Worm (Caenorhabditis elegans): ENCODE measurements around the gene rgs-2.

rgs-2 gene

DNA sequence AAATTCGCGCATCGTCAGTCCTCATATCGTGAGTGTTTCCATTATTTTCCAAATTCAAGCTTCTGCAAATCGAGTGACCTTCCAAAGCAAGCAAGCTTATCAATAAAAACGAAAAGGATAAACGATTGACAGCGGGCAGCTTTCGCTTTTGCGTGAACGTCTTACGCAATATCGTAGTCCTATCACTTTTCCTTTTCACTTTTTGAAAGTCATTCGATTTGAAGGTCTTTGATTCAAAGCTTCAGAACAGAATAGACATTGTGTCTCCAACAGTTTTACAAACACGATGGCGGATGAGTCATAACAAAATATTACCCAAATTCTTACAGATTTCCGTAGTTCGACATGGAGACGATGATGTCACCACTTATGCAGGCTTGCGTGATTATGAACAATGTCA lies 32.9 kb upstream of the rgs-2 start:
- TF ChIP-seq lin-14 (GFP tag; optimal IDR thresholded peaks at IDR 0.05) = no peak
- peak; percentile 98 for TF ChIP-seq blmp-1 (tag; optimal IDR thresholded peaks at IDR 0.05)
- no peak for TF ChIP-seq vab-15 (tag; optimal IDR thresholded peaks at IDR 0.05)
- TF ChIP-seq nhr-76 (tag; optimal IDR thresholded peaks at IDR 0.05) = no peak
- TF ChIP-seq ztf-4 (tag; optimal IDR thresholded peaks at IDR 0.05) = no peak

DNA sequence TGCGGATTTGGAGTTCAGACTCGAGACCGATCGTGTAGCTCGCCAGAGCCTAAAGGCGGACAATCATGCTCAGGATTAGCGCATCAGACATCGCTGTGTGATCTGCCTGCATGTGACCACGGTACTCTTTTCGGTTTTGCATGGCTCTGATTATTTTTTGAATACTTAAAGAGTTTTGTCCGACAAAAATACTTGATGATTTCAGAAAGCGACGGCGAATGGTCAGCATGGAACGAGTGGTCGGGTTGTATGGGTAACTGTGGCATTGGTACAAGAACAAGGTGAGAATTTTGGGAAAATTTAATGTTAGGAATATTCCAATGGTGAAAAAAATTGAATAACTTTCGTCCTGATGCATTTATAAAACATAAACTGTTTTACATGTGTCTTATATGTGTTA lies 25.0 kb upstream of the rgs-2 start:
- TF ChIP-seq mdl-1 (tag; optimal IDR thresholded peaks at IDR 0.05) (no peak), efl-1 (optimal IDR thresholded peaks at IDR 0.05) (no peak), efl-1 (GFP tag; optimal IDR thresholded peaks at IDR 0.05 in 1 of 2) (peak in 1 of 2 experiments; percentile 3)

DNA sequence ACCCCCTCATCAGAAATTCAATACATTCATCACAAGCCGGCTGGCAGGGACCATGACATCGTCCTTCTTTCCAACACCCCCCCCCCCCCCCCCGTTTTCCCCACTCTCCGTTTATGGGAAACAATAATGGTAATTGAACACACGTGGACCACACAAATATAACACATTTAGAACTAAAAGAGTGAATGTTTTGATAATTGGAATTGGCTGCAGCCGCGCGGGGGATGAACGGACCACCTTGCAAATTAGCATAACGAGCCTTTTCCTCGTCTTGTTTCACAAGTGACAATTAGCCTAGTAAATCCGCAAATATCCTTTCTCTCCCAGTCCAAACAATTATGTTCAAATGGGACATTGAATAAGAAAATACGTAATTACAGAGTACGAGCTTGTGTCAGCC lies 23.8 kb upstream of the rgs-2 start:
- TF ChIP-seq lin-14 (GFP tag; optimal IDR thresholded peaks at IDR 0.05) (peak; percentile 37), nhr-11 (tag; optimal IDR thresholded peaks at IDR 0.05) (no peak), efl-1 (optimal IDR thresholded peaks at IDR 0.05) (no peak), efl-1 (GFP tag; optimal IDR thresholded peaks at IDR 0.05 in 1 of 2) (no peak), nhr-12 (tag; optimal IDR thresholded peaks at IDR 0.05) (no peak), ceh-8 (GFP tag; optimal IDR thresholded peaks at IDR 0.05) (peak; percentile 53), fos-1 (tag; optimal IDR thresholded peaks at IDR 0.05) (no peak), mef-2 (tag; optimal IDR thresholded peaks at IDR 0.05) (no peak)

DNA sequence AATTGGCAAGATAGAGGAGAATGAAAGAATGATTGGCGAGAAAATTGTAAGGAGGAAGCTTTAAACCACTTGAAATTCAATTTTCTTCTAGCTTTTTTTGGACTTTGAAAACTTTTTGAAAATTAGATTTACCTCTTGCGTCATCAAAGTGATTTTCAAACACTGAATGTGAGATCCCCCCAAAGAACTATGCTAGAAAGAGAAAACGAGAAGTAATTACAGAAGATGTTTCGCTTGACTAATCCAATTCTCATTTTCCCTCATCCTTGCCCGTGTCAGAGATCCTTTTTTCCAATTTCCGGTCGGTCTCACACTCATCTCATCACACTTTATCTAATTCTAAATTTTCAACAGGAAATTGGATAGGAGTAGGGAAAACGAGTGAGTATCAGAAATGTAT lies 22.6 kb upstream of the rgs-2 start:
- TF ChIP-seq nhr-84 (tag; optimal IDR thresholded peaks at IDR 0.05) (no peak), lsy-2 (tag; optimal IDR thresholded peaks at IDR 0.05) (no peak), ztf-4 (tag; optimal IDR thresholded peaks at IDR 0.05) (no peak), snu-23 (GFP tag; optimal IDR thresholded peaks at IDR 0.05) (no peak), nhr-19 (GFP tag; conservative IDR thresholded peaks at IDR 0.05) (no peak), lir-3 (tag; optimal IDR thresholded peaks at IDR 0.05; ENCODE audit: poor library complexity) (no peak), pqm-1 (tag; optimal IDR thresholded peaks at IDR 0.05) (no peak), nhr-77 (tag; optimal IDR thresholded peaks at IDR 0.05) (no peak), ceh-63 (GFP tag; optimal IDR thresholded peaks at IDR 0.05) (no peak), ces-1 (GFP tag; optimal IDR thresholded peaks at IDR 0.05) (peak; percentile 80), vab-15 (tag; optimal IDR thresholded peaks at IDR 0.05) (no peak), nhr-28 (tag; optimal IDR thresholded peaks at IDR 0.05) (no peak), rnt-1 (tag; optimal IDR thresholded peaks at IDR 0.05) (no peak), lin-35 (GFP tag; optimal IDR thresholded peaks at IDR 0.05) (no peak), C34B4.2 (tag; optimal IDR thresholded peaks at IDR 0.05) (no peak), nhr-20 (tag; optimal IDR thresholded peaks at IDR 0.05) (no peak), unc-62 (GFP tag; optimal IDR thresholded peaks at IDR 0.05) (no peak), C16A3.4 (tag; optimal IDR thresholded peaks at IDR 0.05) (no peak), grh-1 (GFP tag; IDR thresholded peaks at IDR 0.05) (no peak), alr-1 (tag; optimal IDR thresholded peaks at IDR 0.05; ENCODE audit: borderline replicate concordance) (no peak), Y116A8C.19 (tag; optimal IDR thresholded peaks at IDR 0.05; ENCODE audit: borderline replicate concordance) (no peak), mef-2 (tag; optimal IDR thresholded peaks at IDR 0.05) (no peak), ceh-90 (tag; optimal IDR thresholded peaks at IDR 0.05) (no peak), nhr-85 (tag) (no peak), fkh-10 (GFP tag; optimal IDR thresholded peaks at IDR 0.05) (peak; percentile 87), unc-86 (tag; optimal IDR thresholded peaks at IDR 0.05) (no peak), fkh-4 (tag; optimal IDR thresholded peaks at IDR 0.05; ENCODE audit: borderline replicate concordance) (no peak), hlh-17 (GFP tag; optimal IDR thresholded peaks at IDR 0.05; ENCODE audit: borderline replicate concordance) (no peak), efl-3 (GFP tag; optimal IDR thresholded peaks at IDR 0.05) (no peak), hpl-2 (GFP tag; optimal IDR thresholded peaks at IDR 0.05) (no peak), nhr-11 (tag; optimal IDR thresholded peaks at IDR 0.05) (no peak), egl-13 (tag; optimal IDR thresholded peaks at IDR 0.05) (no peak), C04F5.9 (tag; optimal IDR thresholded peaks at IDR 0.05) (no peak), tlp-1 (tag; optimal IDR thresholded peaks at IDR 0.05) (no peak), nhr-12 (tag; optimal IDR thresholded peaks at IDR 0.05) (no peak), mab-9 (GFP tag; IDR thresholded peaks at IDR 0.05) (no peak), sox-4 (tag; optimal IDR thresholded peaks at IDR 0.05) (no peak), skn-1 (tag; optimal IDR thresholded peaks at IDR 0.05) (no peak), ama-1 (optimal IDR thresholded peaks at IDR 0.05) (no peak), sptf-1 (tag; optimal IDR thresholded peaks at IDR 0.05) (no peak), unc-30 (tag; optimal IDR thresholded peaks at IDR 0.05) (no peak)
